Fruit fly (Drosophila melanogaster): ENCODE results near the gene comm.
A peak's percentile ranks its signal among the peaks of the same experiment; 100 is the strongest.

Gene comm

DNA sequence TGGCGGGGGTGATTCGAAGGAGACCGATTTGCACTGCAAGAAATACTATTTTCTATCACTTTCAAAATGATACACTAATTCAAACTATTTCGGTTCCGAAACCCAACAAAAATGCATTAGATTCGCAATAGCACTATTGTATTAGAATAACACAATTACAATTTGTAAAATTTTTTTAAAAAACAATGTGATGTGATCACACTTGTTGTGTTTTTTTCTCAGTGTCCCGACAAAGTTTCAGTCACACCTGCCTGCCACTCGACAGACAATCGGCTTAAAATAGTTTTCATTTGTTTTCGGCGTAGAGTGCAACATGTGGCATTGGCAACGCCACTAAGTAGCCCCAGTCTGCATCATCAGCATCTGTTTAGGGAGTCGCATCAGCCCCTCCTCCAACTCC is 53.1 kb downstream of the comm start (continued):
- TF ChIP-seq achi (GFP tag; optimal IDR thresholded peaks at IDR 0.05): peak; percentile 11
- TF ChIP-seq CG8119 (GFP tag; IDR thresholded peaks at IDR 0.05): 0 out of 3 replicates have a peak, but pooled peaks have one; percentile 30
- no peak for TF ChIP-seq dac (GFP tag; optimal IDR thresholded peaks at IDR 0.05)
- TF ChIP-seq dsx (GFP tag; optimal IDR thresholded peaks at IDR 0.05; ENCODE audit: poor library complexity, severe bottlenecking): peak; percentile 62

dm6 chr3L:15672800-15673199 is 55.4 kb downstream of the comm start:
- no peak for TF ChIP-seq topi (GFP tag; optimal IDR thresholded peaks at IDR 0.05)
- TF ChIP-seq Hr38 (GFP tag; optimal IDR thresholded peaks at IDR 0.05): no peak
- no peak for TF ChIP-seq svp (GFP tag)
- no peak for TF ChIP-seq Eip93F (GFP tag; optimal IDR thresholded peaks at IDR 0.05)
- no peak for TF ChIP-seq Ets21C (GFP tag; optimal IDR thresholded peaks at IDR 0.05)
- peak; percentile 6 for TF ChIP-seq acj6 (GFP tag; optimal IDR thresholded peaks at IDR 0.05)
- no peak for TF ChIP-seq achi (GFP tag; optimal IDR thresholded peaks at IDR 0.05)
- TF ChIP-seq dsx (GFP tag; optimal IDR thresholded peaks at IDR 0.05; ENCODE audit: poor library complexity, severe bottlenecking): no peak
- TF ChIP-seq CG10631 (GFP tag; optimal IDR thresholded peaks at IDR 0.05): no peak
- no peak for TF ChIP-seq CG1621 (tag; optimal IDR thresholded peaks at IDR 0.05)
- TF ChIP-seq Eip78C (GFP tag): peak; percentile 43
- no peak for TF ChIP-seq CG8632 (GFP tag; optimal IDR thresholded peaks at IDR 0.05)
- TF ChIP-seq lz (GFP tag; optimal IDR thresholded peaks at IDR 0.05): no peak
- no peak for TF ChIP-seq fd59A (GFP tag; optimal IDR thresholded peaks at IDR 0.05)
- no peak for TF ChIP-seq salr (GFP tag; optimal IDR thresholded peaks at IDR 0.05)
- TF ChIP-seq CG11294 (GFP tag; IDR thresholded peaks at IDR 0.05): no peak
- TF ChIP-seq net (GFP tag; optimal IDR thresholded peaks at IDR 0.05): no peak
- TF ChIP-seq CG4318 (GFP tag; optimal IDR thresholded peaks at IDR 0.05): no peak
- no peak for TF ChIP-seq Hr4 (GFP tag; optimal IDR thresholded peaks at IDR 0.05)
- no peak for TF ChIP-seq Sox102F (GFP tag; optimal IDR thresholded peaks at IDR 0.05)
- peak; percentile 4 for TF ChIP-seq esn (GFP tag; optimal IDR thresholded peaks at IDR 0.05)
- no peak for TF ChIP-seq CG11762 (GFP tag; optimal IDR thresholded peaks at IDR 0.05; ENCODE audit: insufficient read depth)
- TF ChIP-seq Sox15 (GFP tag; optimal IDR thresholded peaks at IDR 0.05): no peak
